Worm (Caenorhabditis elegans) whole organism, late embryonic: Measurements from ENCODE around the gene clec-67.

Source experiments
- C08G9.2 ChIP-seq: sonication (generic microtip); optimal IDR thresholded peaks from 2 replicates; lab custom pipeline; 2016; ENCODE audit warnings: mild to moderate bottlenecking, missing genetic modification characterization, moderate library complexity, missing compliant biosample characterization
- T23F11.4 ChIP-seq: fragments of 200-800 bp; sonication (Bioruptor generic); optimal IDR thresholded peaks from 2 replicates; lab custom pipeline; 2018; ENCODE audit warnings: mild to moderate bottlenecking, missing genetic modification characterization, missing compliant biosample characterization
- Y22D7AL.16 ChIP-seq: sonication (generic microtip); optimal IDR thresholded peaks from 2 replicates; lab custom pipeline; 2016; ENCODE audit warnings: missing genetic modification characterization, missing compliant biosample characterization
- ama-1 ChIP-seq: fragments of 150-350 bp; optimal IDR thresholded peaks from 2 replicates; lab custom pipeline; 2014
- ceh-14 ChIP-seq: sonication (generic microtip); optimal IDR thresholded peaks from 2 replicates; lab custom pipeline; 2016; ENCODE audit warnings: missing genotype, missing genetic modification characterization, missing compliant biosample characterization
- ceh-18 ChIP-seq: sonication (generic microtip); optimal IDR thresholded peaks from 2 replicates; lab custom pipeline; 2016; ENCODE audit warnings: missing genetic modification characterization, missing compliant biosample characterization
- ceh-19 ChIP-seq: fragments of 200-800 bp; sonication (Bioruptor generic); optimal IDR thresholded peaks from 2 replicates; lab custom pipeline; 2018; ENCODE audit warnings: mild to moderate bottlenecking, missing genetic modification characterization, missing compliant biosample characterization
- ceh-24 ChIP-seq: sonication (generic microtip); optimal IDR thresholded peaks from 2 replicates; lab custom pipeline; 2016; ENCODE audit warnings: mild to moderate bottlenecking, missing genetic modification characterization, missing compliant biosample characterization
- ceh-30 ChIP-seq: fragments of 150-350 bp; optimal IDR thresholded peaks from 2 replicates; lab custom pipeline; 2014; ENCODE audit warnings: missing biosample characterization, missing genetic modification characterization
- ceh-34 ChIP-seq: sonication (generic microtip); optimal IDR thresholded peaks from 2 replicates; lab custom pipeline; 2016; ENCODE audit warnings: mild to moderate bottlenecking, missing genetic modification characterization, missing compliant biosample characterization
- dmd-4 ChIP-seq: sonication (generic microtip); optimal IDR thresholded peaks from 2 replicates; lab custom pipeline; 2016; ENCODE audit warnings: borderline replicate concordance, missing genetic modification characterization, missing compliant biosample characterization
- dve-1 ChIP-seq: sonication (generic microtip); optimal IDR thresholded peaks from 2 replicates; lab custom pipeline; 2017; ENCODE audit warnings: antibody characterized with exemption, mild to moderate bottlenecking, missing genetic modification characterization, missing compliant biosample characterization
- elt-2 ChIP-seq: sonication (generic microtip); optimal IDR thresholded peaks from 2 replicates; lab custom pipeline; 2016; ENCODE audit warnings: missing genetic modification reagents, missing genetic modification characterization, missing compliant biosample characterization
- ets-4 ChIP-seq: sonication (generic microtip); optimal IDR thresholded peaks from 2 replicates; lab custom pipeline; 2016; ENCODE audit warnings: missing genetic modification characterization, missing compliant biosample characterization
- eyg-1 ChIP-seq: sonication (generic microtip); optimal IDR thresholded peaks from 2 replicates; lab custom pipeline; 2016; ENCODE audit warnings: missing genotype, missing genetic modification characterization, missing compliant biosample characterization
- fax-1 ChIP-seq: sonication (generic microtip); optimal IDR thresholded peaks from 2 replicates; lab custom pipeline; 2016; ENCODE audit warnings: missing genotype, missing genetic modification characterization, missing compliant biosample characterization
- fkh-10 ChIP-seq: fragments of 150-350 bp; optimal IDR thresholded peaks from 2 replicates; lab custom pipeline; 2014; ENCODE audit warnings: missing biosample characterization, missing genetic modification reagents, missing genetic modification characterization
- hlh-13 ChIP-seq: fragments of 200-800 bp; sonication (Bioruptor generic); optimal IDR thresholded peaks from 2 replicates; lab custom pipeline; 2018; ENCODE audit warnings: mild to moderate bottlenecking, missing genetic modification characterization, missing compliant biosample characterization
- hlh-15 ChIP-seq: sonication (generic microtip); optimal IDR thresholded peaks from 2 replicates; lab custom pipeline; 2016; ENCODE audit warnings: missing genetic modification characterization, missing compliant biosample characterization
- hlh-30 ChIP-seq: sonication (generic microtip); optimal IDR thresholded peaks from 2 replicates; lab custom pipeline; 2017; ENCODE audit warnings: antibody characterized with exemption, missing genetic modification characterization, missing compliant biosample characterization; ENCODE audit not compliant: insufficient read depth
- lin-11 ChIP-seq: fragments of 200-800 bp; sonication (Bioruptor generic); optimal IDR thresholded peaks from 2 replicates; lab custom pipeline; 2018; ENCODE audit warnings: mild to moderate bottlenecking, missing genetic modification characterization, missing compliant biosample characterization
- mec-3 ChIP-seq: sonication (generic microtip); optimal IDR thresholded peaks from 2 replicates; lab custom pipeline; 2016; ENCODE audit warnings: borderline replicate concordance, missing genetic modification characterization, missing compliant biosample characterization
- nhr-11 ChIP-seq: fragments of 150-350 bp; optimal IDR thresholded peaks from 2 replicates; lab custom pipeline; 2014; ENCODE audit warnings: missing biosample characterization, missing genetic modification characterization
- npax-4 ChIP-seq: sonication (generic microtip); optimal IDR thresholded peaks from 2 replicates; lab custom pipeline; 2016; ENCODE audit warnings: missing genetic modification characterization, missing compliant biosample characterization
- pag-3 ChIP-seq: sonication (generic microtip); optimal IDR thresholded peaks from 2 replicates; lab custom pipeline; 2016; ENCODE audit warnings: missing compliant biosample characterization, missing genetic modification characterization, borderline replicate concordance
- pat-9 ChIP-seq: fragments of 200-800 bp; sonication (Bioruptor generic); optimal IDR thresholded peaks from 2 replicates; lab custom pipeline; 2018; ENCODE audit warnings: mild to moderate bottlenecking, missing genetic modification characterization, moderate library complexity, missing compliant biosample characterization
- pax-1 ChIP-seq: fragments of 150-350 bp; optimal IDR thresholded peaks from 2 replicates; lab custom pipeline; 2014; ENCODE audit warnings: missing biosample characterization, missing genetic modification characterization
- pqm-1 ChIP-seq: sonication (generic microtip); optimal IDR thresholded peaks from 2 replicates; lab custom pipeline; 2016; ENCODE audit warnings: missing genetic modification characterization, missing compliant biosample characterization
- pros-1 ChIP-seq: fragments of 150-350 bp; optimal IDR thresholded peaks from 2 replicates; lab custom pipeline; 2014; ENCODE audit warnings: missing biosample characterization, missing genetic modification reagents, missing genetic modification characterization
- ref-2 ChIP-seq: sonication (generic microtip); optimal IDR thresholded peaks from 2 replicates; lab custom pipeline; 2016; ENCODE audit warnings: missing genetic modification characterization, missing compliant biosample characterization
- rnt-1 ChIP-seq: sonication (generic microtip); optimal IDR thresholded peaks from 2 replicates; lab custom pipeline; 2016; ENCODE audit warnings: missing genetic modification characterization, missing compliant biosample characterization
- syd-9 ChIP-seq: sonication (generic microtip); optimal IDR thresholded peaks from 2 replicates; lab custom pipeline; 2016; ENCODE audit warnings: mild to moderate bottlenecking, missing genetic modification characterization, moderate library complexity, missing compliant biosample characterization
- tbx-2 ChIP-seq: sonication (generic microtip); optimal IDR thresholded peaks from 2 replicates; lab custom pipeline; 2016; ENCODE audit warnings: missing genetic modification characterization, missing compliant biosample characterization
- ttx-3 ChIP-seq: sonication (generic microtip); optimal IDR thresholded peaks from 2 replicates; lab custom pipeline; 2016; ENCODE audit warnings: missing genetic modification reagents, missing genetic modification characterization, missing compliant biosample characterization
- unc-42 ChIP-seq: sonication (generic microtip); optimal IDR thresholded peaks from 2 replicates; lab custom pipeline; 2016; ENCODE audit warnings: missing genotype, missing genetic modification characterization, missing compliant biosample characterization
- unc-55 ChIP-seq: sonication (generic microtip); optimal IDR thresholded peaks from 2 replicates; lab custom pipeline; 2017; ENCODE audit warnings: missing biosample characterization, missing genetic modification reagents, missing genetic modification characterization
- zip-5 ChIP-seq: sonication (generic microtip); optimal IDR thresholded peaks from 2 replicates; lab custom pipeline; 2016; ENCODE audit warnings: missing genetic modification characterization, missing compliant biosample characterization

clec-67 gene

ce11 chrIV:3943003-3943402 is 21.0 kb downstream of the clec-67 start, which contains the start of gene Y46C8AL.11:
Gene Y46C8AL.11, plus strand, starts transcription at chrIV:3943303.
- TF ChIP-seq ceh-34 (tag; lab: Kevin White, UChicago) (no peak), fkh-10 (GFP tag; lab: Kevin White, UChicago) (no peak), Y22D7AL.16 (tag; lab: Kevin White, UChicago) (no peak), fax-1 (no peak), dve-1 (tag; lab: Kevin White, UChicago) (no peak), ttx-3 (tag; lab: Kevin White, UChicago) (no peak), pros-1 (tag; lab: Kevin White, UChicago) (no peak), hlh-15 (tag; lab: Kevin White, UChicago) (no peak), nhr-11 (tag; lab: Kevin White, UChicago) (no peak), lin-11 (tag; lab: Kevin White, UChicago) (no peak), ref-2 (tag; lab: Kevin White, UChicago) (no peak), ama-1 (lab: Kevin White, UChicago) (no peak), tbx-2 (no peak), ceh-30 (no peak), npax-4 (tag; lab: Kevin White, UChicago) (no peak), C08G9.2 (tag; lab: Kevin White, UChicago) (no peak), eyg-1 (tag; lab: Kevin White, UChicago) (no peak), elt-2 (tag; lab: Kevin White, UChicago) (no peak)

- TF ChIP-seq pag-3 (tag; lab: Kevin White, UChicago) (no peak), pros-1 (tag; lab: Kevin White, UChicago) (no peak), elt-2 (tag; lab: Kevin White, UChicago) (peak; percentile 29)
Observed at ce11 chrIV:3944459-3944858, 22.5 kb downstream of the clec-67 start, which contains the start of gene clec-72. Gene clec-72, plus strand, starts transcription at chrIV:3944816.

- TF ChIP-seq ceh-24 (no peak), pax-1 (tag; lab: Kevin White, UChicago) (no peak), hlh-30 (tag; lab: Kevin White, UChicago) (no peak), ets-4 (tag; lab: Kevin White, UChicago) (no peak), rnt-1 (tag; lab: Kevin White, UChicago) (no peak), ceh-19 (GFP tag; lab: Kevin White, UChicago) (no peak), hlh-13 (no peak), zip-5 (tag; lab: Kevin White, UChicago) (no peak), unc-55 (GFP tag; lab: Kevin White, UChicago) (no peak), ceh-30 (no peak), Y22D7AL.16 (tag; lab: Kevin White, UChicago) (no peak), fkh-10 (GFP tag; lab: Kevin White, UChicago) (no peak), ceh-18 (tag; lab: Kevin White, UChicago) (no peak), mec-3 (tag; lab: Kevin White, UChicago) (no peak)
Observed at ce11 chrIV:3956095-3956494, 34.1 kb downstream of the clec-67 start, which contains the start of gene clec-73. Gene clec-73, minus strand, starts transcription at chrIV:3956195.

- TF ChIP-seq rnt-1 (tag; lab: Kevin White, UChicago) (no peak), dve-1 (tag; lab: Kevin White, UChicago) (no peak), dmd-4 (no peak), unc-42 (no peak), pag-3 (tag; lab: Kevin White, UChicago) (no peak), pat-9 (tag; lab: Kevin White, UChicago) (no peak), fax-1 (no peak), T23F11.4 (GFP tag; lab: Kevin White, UChicago) (no peak), fkh-10 (GFP tag; lab: Kevin White, UChicago) (no peak), ttx-3 (tag; lab: Kevin White, UChicago) (no peak), syd-9 (tag; lab: Kevin White, UChicago) (no peak), pqm-1 (no peak), hlh-15 (tag; lab: Kevin White, UChicago) (no peak), hlh-30 (tag; lab: Kevin White, UChicago) (no peak), ceh-14 (no peak), elt-2 (tag; lab: Kevin White, UChicago) (no peak)
- TF ChIP-seq, all 69 proteins: peak for 0
Observed at ce11 chrIV:3956705-3957104, 34.7 kb downstream of the clec-67 start, which contains the start of gene clec-74. Gene clec-74, plus strand, starts transcription at chrIV:3957005.
